Fruit fly (Drosophila melanogaster) whole organism, prepupa: ENCODE data around the gene mamo.
A peak's percentile ranks its signal among the peaks of the same experiment; 100 is the strongest.

ENCODE experiments used
- Blimp-1 ChIP-seq: fragments of 200-800 bp; sonication (Bioruptor generic); optimal IDR thresholded peaks from 3 replicates; lab custom pipeline; 2017; ENCODE audit warnings: missing biosample characterization, missing genetic modification characterization, mild to moderate bottlenecking, moderate library complexity, missing genetic modification reagents
- CG10631 ChIP-seq: fragments of 200-800 bp; sonication (Bioruptor generic); optimal IDR thresholded peaks from 2 replicates; lab custom pipeline; 2016; ENCODE audit warnings: missing biosample characterization, missing genetic modification characterization
- CG10669 ChIP-seq: fragments of 200-800 bp; sonication (Bioruptor generic); optimal IDR thresholded peaks from 3 replicates; lab custom pipeline; 2018; ENCODE audit warnings: missing biosample characterization, mild to moderate bottlenecking, missing genetic modification characterization, moderate library complexity
- CG11294 ChIP-seq: fragments of 200-800 bp; sonication (Bioruptor generic); IDR thresholded peaks from 2 replicates; pipeline ENCODE4 v1.3.6; 2022; ENCODE audit warnings: missing biosample characterization, missing genetic modification characterization
- CG11762 ChIP-seq: fragments of 200-800 bp; sonication (Bioruptor generic); optimal IDR thresholded peaks from 3 replicates; lab custom pipeline; 2016; ENCODE audit warnings: missing biosample characterization, missing genetic modification characterization; ENCODE audit not compliant: insufficient read depth
- CG11902 ChIP-seq: fragments of 200-800 bp; sonication (Bioruptor generic); optimal IDR thresholded peaks from 3 replicates; lab custom pipeline; 2016; ENCODE audit warnings: missing biosample characterization, missing genetic modification characterization
- CG15336 ChIP-seq: fragments of 200-800 bp; sonication (Bioruptor generic); IDR thresholded peaks from 2 replicates; pipeline ENCODE4 v1.3.6; 2022; ENCODE audit warnings: missing biosample characterization, missing genetic modification characterization
- CG1621 ChIP-seq: fragments of 200-800 bp; sonication (Bioruptor generic); optimal IDR thresholded peaks from 3 replicates; lab custom pipeline; 2018; ENCODE audit warnings: missing biosample characterization, mild to moderate bottlenecking, missing genetic modification characterization
- CG16779 ChIP-seq: fragments of 200-800 bp; sonication (Bioruptor generic); optimal IDR thresholded peaks from 3 replicates; lab custom pipeline; 2017; ENCODE audit warnings: missing biosample characterization, mild to moderate bottlenecking, missing genetic modification characterization
- CG3032 ChIP-seq: fragments of 200-800 bp; optimal IDR thresholded peaks from 2 replicates; lab custom pipeline; 2019; ENCODE audit warnings: missing biosample characterization, mild to moderate bottlenecking, missing genetic modification characterization, moderate library complexity
- CG31627 ChIP-seq: fragments of 200-800 bp; sonication (Bioruptor generic); optimal IDR thresholded peaks from 3 replicates; lab custom pipeline; 2016; ENCODE audit warnings: missing biosample characterization, missing genetic modification characterization
- CG32006 ChIP-seq: fragments of 200-800 bp; sonication (Bioruptor generic); optimal IDR thresholded peaks from 3 replicates; lab custom pipeline; 2017; ENCODE audit warnings: missing biosample characterization, mild to moderate bottlenecking, missing genetic modification characterization
- CG34406 ChIP-seq: fragments of 200-800 bp; sonication (Bioruptor generic); optimal IDR thresholded peaks from 3 replicates; lab custom pipeline; 2016; ENCODE audit warnings: missing biosample characterization, missing genetic modification characterization
- CG3919 ChIP-seq: fragments of 200-800 bp; sonication (Bioruptor generic); optimal IDR thresholded peaks from 3 replicates; lab custom pipeline; 2016; ENCODE audit warnings: missing biosample characterization, missing genetic modification characterization
- CG4318 ChIP-seq: fragments of 200-800 bp; sonication (Bioruptor generic); optimal IDR thresholded peaks from 3 replicates; lab custom pipeline; 2017; ENCODE audit warnings: missing biosample characterization, mild to moderate bottlenecking, missing genetic modification characterization
- CG6276 ChIP-seq: fragments of 200-800 bp; sonication (Bioruptor generic); optimal IDR thresholded peaks from 2 replicates; lab custom pipeline; 2017; ENCODE audit warnings: missing biosample characterization, mild to moderate bottlenecking, missing genetic modification characterization
- CG6808 ChIP-seq: fragments of 200-800 bp; sonication (Bioruptor generic); optimal IDR thresholded peaks from 3 replicates; lab custom pipeline; 2017; ENCODE audit warnings: missing biosample characterization, missing genetic modification characterization, mild to moderate bottlenecking, moderate library complexity, missing genetic modification reagents
- CG6854 ChIP-seq: fragments of 200-800 bp; sonication (Bioruptor generic); optimal IDR thresholded peaks from 2 replicates; lab custom pipeline; 2017; ENCODE audit warnings: missing biosample characterization, mild to moderate bottlenecking, missing genetic modification characterization
- CG7368 ChIP-seq: fragments of 200-800 bp; sonication (Bioruptor generic); optimal IDR thresholded peaks from 3 replicates; lab custom pipeline; 2016; ENCODE audit warnings: missing biosample characterization, missing genetic modification characterization
- CG8119 ChIP-seq: fragments of 200-800 bp; sonication (Bioruptor generic); IDR thresholded peaks from 3 replicates; pipeline ENCODE4 v1.3.6; 2022; ENCODE audit warnings: missing biosample characterization, missing genetic modification characterization
- CG8632 ChIP-seq: fragments of 200-800 bp; sonication (Bioruptor generic); optimal IDR thresholded peaks from 3 replicates; lab custom pipeline; 2016; ENCODE audit warnings: missing biosample characterization, missing genetic modification characterization
- CG9139 ChIP-seq: fragments of 200-800 bp; sonication (Bioruptor generic); optimal IDR thresholded peaks from 3 replicates; lab custom pipeline; 2017; ENCODE audit warnings: missing biosample characterization, mild to moderate bottlenecking, missing genetic modification characterization
- Eip75B ChIP-seq: fragments of 200-800 bp; sonication (Bioruptor generic); optimal IDR thresholded peaks from 3 replicates; lab custom pipeline; 2016; ENCODE audit warnings: missing biosample characterization, missing genetic modification characterization
- Eip78C ChIP-seq: fragments of 200-800 bp; sonication (Bioruptor generic); peaks from one replicate; lab custom pipeline; 2016; ENCODE audit warnings: missing biosample characterization, missing genetic modification characterization
- Eip93F ChIP-seq: fragments of 200-800 bp; sonication (Bioruptor generic); optimal IDR thresholded peaks from 2 replicates; lab custom pipeline; 2016; ENCODE audit warnings: missing biosample characterization, mild to moderate bottlenecking, missing genetic modification characterization
- Ets21C ChIP-seq: fragments of 200-800 bp; sonication (Bioruptor generic); optimal IDR thresholded peaks from 3 replicates; lab custom pipeline; 2016; ENCODE audit warnings: missing biosample characterization, missing genetic modification characterization
- Ets96B ChIP-seq: fragments of 200-800 bp; optimal IDR thresholded peaks from 2 replicates; lab custom pipeline; 2019; ENCODE audit warnings: missing biosample characterization, mild to moderate bottlenecking, missing genetic modification characterization, moderate library complexity
- Gug ChIP-seq: fragments of 200-800 bp; sonication (Bioruptor generic); IDR thresholded peaks from 2 replicates; pipeline ENCODE4 v1.3.6; 2022; ENCODE audit warnings: missing biosample characterization, missing genetic modification characterization
- Hr38 ChIP-seq: sonication (Bioruptor generic); optimal IDR thresholded peaks from 2 replicates; lab custom pipeline; 2016; ENCODE audit warnings: missing biosample characterization, missing genetic modification characterization
- Hr39 ChIP-seq: fragments of 200-800 bp; sonication (Bioruptor generic); optimal IDR thresholded peaks from 2 replicates; lab custom pipeline; 2016; ENCODE audit warnings: missing biosample characterization, missing genetic modification characterization
- Hr4 ChIP-seq: fragments of 200-800 bp; sonication (Bioruptor generic); optimal IDR thresholded peaks from 3 replicates; lab custom pipeline; 2016; ENCODE audit warnings: missing biosample characterization, missing genetic modification characterization
- Lpt ChIP-seq: fragments of 200-800 bp; sonication (Bioruptor generic); optimal IDR thresholded peaks from 3 replicates; lab custom pipeline; 2016; ENCODE audit warnings: missing biosample characterization, missing genetic modification characterization
- Met ChIP-seq: fragments of 200-800 bp; sonication (Bioruptor generic); optimal IDR thresholded peaks from 3 replicates; lab custom pipeline; 2016; ENCODE audit warnings: missing biosample characterization, missing genetic modification characterization
- OdsH ChIP-seq: fragments of 200-800 bp; sonication (Bioruptor generic); optimal IDR thresholded peaks from 3 replicates; lab custom pipeline; 2016; ENCODE audit warnings: missing biosample characterization, missing genetic modification characterization
- Smox ChIP-seq: fragments of 200-800 bp; sonication (Bioruptor generic); optimal IDR thresholded peaks from 3 replicates; lab custom pipeline; 2016; ENCODE audit warnings: missing biosample characterization, missing genetic modification characterization
- Sox14 ChIP-seq: fragments of 200-800 bp; sonication (Bioruptor generic); optimal IDR thresholded peaks from 3 replicates; lab custom pipeline; 2016; ENCODE audit warnings: missing biosample characterization, missing genetic modification characterization
- Sox15 ChIP-seq: fragments of 200-800 bp; sonication (Bioruptor generic); optimal IDR thresholded peaks from 3 replicates; lab custom pipeline; 2016; ENCODE audit warnings: missing biosample characterization, missing genetic modification characterization
- achi ChIP-seq: fragments of 200-800 bp; sonication (Bioruptor generic); optimal IDR thresholded peaks from 3 replicates; lab custom pipeline; 2016; ENCODE audit warnings: missing biosample characterization, missing genetic modification characterization
- cyc ChIP-seq: fragments of 200-800 bp; sonication (Bioruptor generic); optimal IDR thresholded peaks from 3 replicates; lab custom pipeline; 2016; ENCODE audit warnings: missing biosample characterization, missing genetic modification characterization
- dac ChIP-seq: fragments of 200-800 bp; sonication (Bioruptor generic); optimal IDR thresholded peaks from 2 replicates; lab custom pipeline; 2017; ENCODE audit warnings: missing biosample characterization, mild to moderate bottlenecking, missing genetic modification characterization
- dsx ChIP-seq: fragments of 200-800 bp; optimal IDR thresholded peaks from 3 replicates; lab custom pipeline; 2019; ENCODE audit warnings: missing biosample characterization, mild to moderate bottlenecking, missing genetic modification characterization, moderate library complexity; ENCODE audit not compliant: poor library complexity, severe bottlenecking
- eg ChIP-seq: fragments of 200-800 bp; sonication (Bioruptor generic); IDR thresholded peaks from 3 replicates; pipeline ENCODE4 v1.3.6; 2022; ENCODE audit warnings: missing biosample characterization, missing genetic modification characterization
- esn ChIP-seq: fragments of 200-800 bp; sonication (Bioruptor generic); optimal IDR thresholded peaks from 2 replicates; lab custom pipeline; 2016; ENCODE audit warnings: missing biosample characterization, mild to moderate bottlenecking, missing genetic modification characterization, moderate library complexity
- fd85E ChIP-seq: fragments of 200-800 bp; sonication (Bioruptor generic); optimal IDR thresholded peaks from 3 replicates; lab custom pipeline; 2016; ENCODE audit warnings: missing biosample characterization, missing genetic modification characterization
- lz ChIP-seq: fragments of 200-800 bp; sonication (Bioruptor generic); optimal IDR thresholded peaks from 3 replicates; lab custom pipeline; 2016; ENCODE audit warnings: missing biosample characterization, missing genetic modification characterization
- net ChIP-seq: fragments of 200-800 bp; sonication (Bioruptor generic); optimal IDR thresholded peaks from 3 replicates; lab custom pipeline; 2016; ENCODE audit warnings: missing biosample characterization, missing genetic modification characterization
- pdm3 ChIP-seq: fragments of 200-800 bp; sonication (Bioruptor generic); optimal IDR thresholded peaks from 3 replicates; lab custom pipeline; 2016; ENCODE audit warnings: missing biosample characterization, missing genetic modification characterization
- spab ChIP-seq: fragments of 200-800 bp; sonication (Bioruptor generic); optimal IDR thresholded peaks from 2 replicates; lab custom pipeline; 2017; ENCODE audit warnings: missing biosample characterization, mild to moderate bottlenecking, missing genetic modification characterization, missing genetic modification reagents
- vri ChIP-seq: fragments of 200-800 bp; sonication (Bioruptor generic); optimal IDR thresholded peaks from 3 replicates; lab custom pipeline; 2016; ENCODE audit warnings: missing biosample characterization, mild to moderate bottlenecking, missing genetic modification characterization

The mamo gene

DNA sequence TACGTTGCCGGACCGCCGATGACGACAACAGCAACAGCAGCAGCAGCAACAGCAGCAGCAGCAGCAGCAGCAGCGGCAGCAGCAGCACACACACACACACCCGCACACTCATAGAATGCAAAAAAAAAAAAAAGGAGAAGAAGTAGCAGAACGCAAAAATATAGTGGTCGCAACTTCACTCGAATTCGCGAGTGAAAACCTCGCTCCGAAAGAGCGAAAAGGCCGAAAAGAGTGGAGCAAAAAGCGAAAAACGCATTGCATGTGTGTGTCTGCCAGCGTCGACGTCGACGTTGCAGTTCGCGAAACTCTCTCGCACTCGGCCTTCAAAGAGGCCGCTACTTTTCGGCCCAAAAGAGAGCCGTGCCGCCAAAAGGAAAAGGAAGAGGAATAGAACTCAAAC, 1.5 kb downstream of the mamo start (continued):
- TF ChIP-seq Hr4, result peak; percentile 19
- TF ChIP-seq Eip78C (GFP tag; lab: Kevin White, UChicago), result peak; percentile 81
- TF ChIP-seq Hr38, result no peak
- TF ChIP-seq achi, result peak; percentile 22
- TF ChIP-seq CG32006, result peak; percentile 20
- peak; percentile 62 for TF ChIP-seq CG10669 (GFP tag; lab: Kevin White, UChicago)
- peak; percentile 82 for TF ChIP-seq CG6808
- no peak for TF ChIP-seq lz (GFP tag; lab: Kevin White, UChicago)
- TF ChIP-seq vri (GFP tag; lab: Kevin White, UChicago), result peak; percentile 42
- TF ChIP-seq Sox15 (GFP tag; lab: Kevin White, UChicago), result no peak
- TF ChIP-seq Ets21C, result no peak
- no peak for TF ChIP-seq CG31627 (GFP tag; lab: Kevin White, UChicago)
- peak; percentile 26; the same call in 1 of the 2 replicates for TF ChIP-seq CG11294 (GFP tag; lab: Robert Waterston, UW)
- peak; percentile 56 for TF ChIP-seq Met
- TF ChIP-seq CG34406 (GFP tag; lab: Kevin White, UChicago), result peak; percentile 61
- TF ChIP-seq CG8119, result peak; percentile 85

DNA sequence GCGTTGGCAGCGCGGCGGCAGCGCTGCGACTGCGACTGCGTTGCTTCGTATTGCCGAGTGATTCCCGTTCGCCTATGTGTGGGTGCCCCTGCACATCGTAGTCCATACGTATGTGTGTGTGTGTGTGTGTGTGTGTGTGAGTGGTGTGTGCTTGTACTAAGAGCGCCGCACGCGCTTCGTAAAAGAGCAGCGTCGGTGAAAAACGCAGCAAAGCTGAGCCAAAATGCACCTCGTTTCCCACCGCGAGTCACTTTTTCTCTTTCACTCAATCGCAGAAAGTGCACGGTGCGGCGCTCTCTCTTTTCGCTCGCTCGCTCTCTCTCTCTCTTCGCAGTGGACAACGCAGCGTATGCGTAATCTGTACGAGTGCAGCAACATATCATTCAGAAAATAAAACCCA, 3.8 kb downstream of the mamo start:
- TF ChIP-seq CG6808 (peak; percentile 66), CG3032 (tag; lab: Kevin White, UChicago) (peak; percentile 30), Ets96B (tag; lab: Kevin White, UChicago) (peak; percentile 57), CG16779 (tag; lab: Kevin White, UChicago) (peak; percentile 58), Smox (GFP tag; lab: Kevin White, UChicago) (no peak), CG10669 (GFP tag; lab: Kevin White, UChicago) (peak; percentile 40), CG9139 (GFP tag; lab: Kevin White, UChicago) (peak; percentile 64), Sox14 (GFP tag; lab: Kevin White, UChicago) (no peak), CG8119 (peak; percentile 77), CG7368 (GFP tag; lab: Kevin White, UChicago) (peak; percentile 6), vri (GFP tag; lab: Kevin White, UChicago) (peak; percentile 43), net (GFP tag; lab: Kevin White, UChicago) (peak; percentile 4), dac (peak; percentile 30), CG11902 (GFP tag; lab: Kevin White, UChicago) (no peak), Hr39 (GFP tag; lab: Kevin White, UChicago) (no peak), Eip93F (GFP tag; lab: Kevin White, UChicago) (no peak), Blimp-1 (GFP tag; lab: Kevin White, UChicago) (no peak), Sox15 (GFP tag; lab: Kevin White, UChicago) (no peak), pdm3 (GFP tag; lab: Kevin White, UChicago) (no peak), CG15336 (GFP tag; lab: Robert Waterston, UW) (peak; percentile 80), esn (no peak), dsx (GFP tag; lab: Kevin White, UChicago) (peak; percentile 46), CG4318 (GFP tag; lab: Kevin White, UChicago) (no peak), CG10631 (GFP tag; lab: Kevin White, UChicago) (no peak), CG11762 (GFP tag; lab: Kevin White, UChicago) (no peak), Gug (GFP tag; lab: Robert Waterston, UW) (no peak), OdsH (GFP tag; lab: Kevin White, UChicago) (no peak), spab (GFP tag; lab: Kevin White, UChicago) (peak; percentile 56), CG34406 (GFP tag; lab: Kevin White, UChicago) (no peak), Lpt (GFP tag; lab: Kevin White, UChicago) (no peak), Eip78C (GFP tag; lab: Kevin White, UChicago) (peak; percentile 77), fd85E (GFP tag; lab: Kevin White, UChicago) (no peak), Met (peak; percentile 44), cyc (no peak), CG8632 (GFP tag; lab: Kevin White, UChicago) (no peak), Eip75B (GFP tag; lab: Kevin White, UChicago) (no peak), CG6276 (peak; percentile 72), CG6854 (GFP tag; lab: Kevin White, UChicago) (peak; percentile 63), Hr4 (no peak), Ets21C (no peak), eg (GFP tag; lab: Robert Waterston, UW) (peak; percentile 84; the same call in 2 of the 3 replicates), Hr38 (no peak), CG1621 (tag; lab: Kevin White, UChicago) (peak; percentile 55), lz (GFP tag; lab: Kevin White, UChicago) (no peak), achi (peak; percentile 3), CG3919 (GFP tag; lab: Kevin White, UChicago) (peak; percentile 31)
